Worm (Caenorhabditis elegans) whole organism, mixed stage, embryonic: ENCODE results near the gene K07F5.7.

Source experiments
- M03D4.4 ChIP-seq: sonication (generic microtip); optimal IDR thresholded peaks from 2 replicates; lab custom pipeline; 2017; ENCODE audit warnings: mild to moderate bottlenecking, missing genetic modification characterization, missing compliant biosample characterization
- blmp-1 ChIP-seq: fragments of 150-350 bp; optimal IDR thresholded peaks from 2 replicates; lab custom pipeline; 2014; ENCODE audit warnings: missing biosample characterization, missing genetic modification characterization
- elt-3 ChIP-seq: fragments of 150-350 bp; optimal IDR thresholded peaks from 2 replicates; lab custom pipeline; 2014; ENCODE audit warnings: missing biosample characterization, missing genetic modification characterization
- nhr-12 ChIP-seq: fragments of 150-350 bp; optimal IDR thresholded peaks from 2 replicates; lab custom pipeline; 2014; ENCODE audit warnings: missing biosample characterization, missing genetic modification characterization
- nhr-28 ChIP-seq: fragments of 150-350 bp; optimal IDR thresholded peaks from 2 replicates; lab custom pipeline; 2014; ENCODE audit warnings: missing biosample characterization, missing genetic modification characterization
- nhr-76 ChIP-seq: sonication (generic microtip); optimal IDR thresholded peaks from 2 replicates; lab custom pipeline; 2017; ENCODE audit warnings: missing biosample characterization, missing genetic modification characterization
- pha-4 ChIP-seq: fragments of 150-350 bp; optimal IDR thresholded peaks from 2 replicates; lab custom pipeline; 2018; ENCODE audit warnings: missing biosample characterization, missing genetic modification reagents, missing genetic modification characterization
- unc-62 ChIP-seq: fragments of 150-350 bp; optimal IDR thresholded peaks from 2 replicates; lab custom pipeline; 2014; ENCODE audit warnings: missing biosample characterization, missing genetic modification reagents, missing genetic modification characterization

ce11 chrIV:9895088-9895487, 47.1 kb upstream of the K07F5.7 start, which contains the start of gene ssp-32:
- TF ChIP-seq nhr-12 (tag; lab: Kevin White, UChicago) (no peak), unc-62 (GFP tag; lab: Kevin White, UChicago) (no peak), M03D4.4 (tag; lab: Kevin White, UChicago) (no peak), elt-3 (no peak), pha-4 (no peak), nhr-76 (tag; lab: Kevin White, UChicago) (no peak), blmp-1 (tag; lab: Kevin White, UChicago) (no peak), nhr-28 (tag; lab: Kevin White, UChicago) (no peak)
